Worm (Caenorhabditis elegans): ENCODE measurements around the gene npax-2.

DNA sequence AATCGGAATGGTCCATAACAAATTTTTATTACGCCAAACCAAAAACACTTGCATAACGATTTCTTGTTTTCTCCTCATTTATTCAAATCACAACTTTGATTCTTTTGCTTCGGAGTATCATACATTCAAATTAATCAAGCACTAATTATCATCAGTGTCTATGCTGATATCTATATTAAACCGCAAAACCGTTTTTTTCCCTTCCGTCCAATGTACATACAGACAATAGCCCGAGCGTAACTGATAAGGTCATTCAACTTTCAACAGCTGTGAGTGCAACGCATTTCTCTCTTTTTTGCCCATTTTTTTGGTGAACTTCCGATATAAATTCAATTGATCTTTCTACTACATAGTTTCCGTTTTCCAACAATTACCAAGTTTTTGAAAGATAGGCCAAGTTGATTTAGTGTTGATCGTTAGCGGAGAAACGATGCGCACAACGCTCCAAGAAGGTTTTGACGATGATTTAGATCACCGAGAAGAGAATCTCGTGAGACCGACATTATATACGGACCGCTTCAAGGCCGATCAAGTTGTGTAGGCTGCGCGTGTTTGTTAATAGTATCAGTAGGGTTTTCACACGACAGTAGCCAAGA lies 27.9 kb upstream of the npax-2 start:
- TF ChIP-seq F13H6.1 (tag; optimal IDR thresholded peaks at IDR 0.05), result no peak
- no peak for TF ChIP-seq pha-4 (tag; optimal IDR thresholded peaks at IDR 0.05)
- no peak for TF ChIP-seq T23F11.4 (GFP tag; optimal IDR thresholded peaks at IDR 0.05)
